Worm (Caenorhabditis elegans) whole organism, young adult: ENCODE data around the gene nhr-7.

Source experiments
- efl-1 ChIP-seq: fragments of 150-350 bp; optimal IDR thresholded peaks from 2 replicates; lab custom pipeline; 2014; ENCODE audit warnings: missing biosample characterization, missing genetic modification reagents, missing genetic modification characterization
- tlf-1 ChIP-seq: fragments of 200-800 bp; sonication (Bioruptor generic); optimal IDR thresholded peaks from 2 replicates; lab custom pipeline; 2018; ENCODE audit warnings: mild to moderate bottlenecking, missing genetic modification characterization, missing compliant biosample characterization

DNA sequence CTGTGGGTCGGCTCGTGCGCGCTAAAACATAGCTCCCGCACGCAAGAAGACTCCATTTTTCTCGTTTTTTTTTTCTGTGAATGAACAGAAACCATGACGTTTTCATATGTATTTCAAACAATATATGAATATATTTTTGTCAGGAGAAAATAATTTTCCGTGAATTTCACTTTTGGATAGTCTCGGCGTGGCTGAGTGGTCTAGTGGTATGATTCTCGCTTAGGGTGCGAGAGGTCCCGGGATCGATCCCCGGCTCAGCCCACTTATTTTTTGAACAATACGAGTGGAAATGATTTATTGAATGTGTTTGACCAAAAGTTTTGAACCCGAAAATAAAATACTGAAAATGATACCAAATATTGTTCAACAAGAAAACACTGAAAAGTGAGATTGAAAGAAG is 39.8 kb downstream of the nhr-7 start:
- no peak for TF ChIP-seq tlf-1
- no peak for TF ChIP-seq efl-1
